Comparison of ENCODE assay signal across 1 fruit fly cellular context in genomic region chr2L:845341-846004, dm6.
A peak's percentile ranks its signal among the peaks of the same experiment; 100 is the strongest.
TF ChIP-seq lines count a peak whose summit lies in the region.

No protein-coding gene starts in this region.

TF ChIP-seq in whole organism, embryonic, 481 proteins besides CTCF, POLR2A, EP300 and RAD21 (continued from another document and continues in another):
- TF ChIP-seq PHDP (tag; optimal IDR thresholded peaks at IDR 0.05; lab: Kevin White, UChicago) (peak; percentile 88), HmgD (GFP tag; optimal IDR thresholded peaks at IDR 0.05; lab: Kevin White, UChicago) (peak; percentile 17), zen2 (GFP tag; IDR thresholded peaks at IDR 0.05; lab: Robert Waterston, UW; ENCODE audit: partially characterized antibody) (no peak), CG2199 (GFP tag; IDR thresholded peaks at IDR 0.05; lab: Robert Waterston, UW) (peak; percentile 65; the same call in 2 of the 3 replicates), CG8359 (GFP tag; optimal IDR thresholded peaks at IDR 0.05; lab: Kevin White, UChicago; ENCODE audit: borderline replicate concordance) (peak; percentile 37), CG2116 (GFP tag; optimal IDR thresholded peaks at IDR 0.05; lab: Kevin White, UChicago) (peak; percentile 21), Sox102F (GFP tag; optimal IDR thresholded peaks at IDR 0.05; lab: Kevin White, UChicago) (peak; percentile 91), CG15073 (GFP tag; optimal IDR thresholded peaks at IDR 0.05; lab: Kevin White, UChicago) (peak; percentile 8), shn (GFP tag; optimal IDR thresholded peaks at IDR 0.05; lab: Kevin White, UChicago) (peak; percentile 85), B-H1 (GFP tag; IDR thresholded peaks at IDR 0.05; lab: Robert Waterston, UW) (peak; percentile 85), GATAe (GFP tag; conservative IDR thresholded peaks at IDR 0.05; lab: Robert Waterston, UW) (0 out of 2 replicates have a peak, but pooled peaks have one; percentile 23), CG12299 (tag; optimal IDR thresholded peaks at IDR 0.05; lab: Kevin White, UChicago) (peak; percentile 41), Nf-YB (GFP tag; optimal IDR thresholded peaks at IDR 0.05; lab: Kevin White, UChicago) (peak; percentile 73), Meics (GFP tag; optimal IDR thresholded peaks at IDR 0.05; lab: Kevin White, UChicago) (peak; percentile 90), CG17802 (tag; optimal IDR thresholded peaks at IDR 0.05; lab: Kevin White, UChicago) (peak; percentile 69), CG11504 (tag; optimal IDR thresholded peaks at IDR 0.05; lab: Kevin White, UChicago) (peak; percentile 88), vfl (GFP tag; optimal IDR thresholded peaks at IDR 0.05; lab: Kevin White, UChicago) (peak; percentile 54), aop (GFP tag; IDR thresholded peaks at IDR 0.05; lab: Robert Waterston, UW) (peak; percentile 67; the same call in 1 of the 2 replicates), so (GFP tag; IDR thresholded peaks at IDR 0.05; lab: Robert Waterston, UW) (peak; percentile 91), cato (GFP tag; optimal IDR thresholded peaks at IDR 0.05; lab: Kevin White, UChicago; ENCODE audit: borderline replicate concordance) (peak; percentile 48), CG2889 (GFP tag; IDR thresholded peaks at IDR 0.05; lab: Robert Waterston, UW) (peak; percentile 84), Xrp1 (GFP tag; IDR thresholded peaks at IDR 0.05; lab: Robert Waterston, UW) (peak; percentile 89), CG1832 (GFP tag; optimal IDR thresholded peaks at IDR 0.05; lab: Kevin White, UChicago) (no peak), sens-2 (GFP tag; IDR thresholded peaks at IDR 0.05; lab: Robert Waterston, UW) (peak; percentile 87), CG34422 (GFP tag; IDR thresholded peaks at IDR 0.05; lab: Robert Waterston, UW) (peak; percentile 90), Optix (GFP tag; IDR thresholded peaks at IDR 0.05; lab: Robert Waterston, UW) (peak; percentile 88), abd-A (tag; optimal IDR thresholded peaks at IDR 0.05; lab: Kevin White, UChicago) (peak; percentile 54), Xbp1 (GFP tag; optimal IDR thresholded peaks at IDR 0.05; lab: Kevin White, UChicago) (peak; percentile 90), cwo (GFP tag; optimal IDR thresholded peaks at IDR 0.05; lab: Kevin White, UChicago) (peak; percentile 83), NC2α (GFP tag; optimal IDR thresholded peaks at IDR 0.05; lab: Kevin White, UChicago) (peak; percentile 66), nom (GFP tag; optimal IDR thresholded peaks at IDR 0.05; lab: Kevin White, UChicago) (no peak), CG17328 (GFP tag; IDR thresholded peaks at IDR 0.05; lab: Robert Waterston, UW) (peak; percentile 84), CG4282 (GFP tag; optimal IDR thresholded peaks at IDR 0.05; lab: Kevin White, UChicago) (peak; percentile 21), CG8290 (GFP tag; optimal IDR thresholded peaks at IDR 0.05; lab: Kevin White, UChicago) (peak; percentile 57), CG8290 (tag; optimal IDR thresholded peaks at IDR 0.05; lab: Kevin White, UChicago) (peak in 1 of 2 experiments; percentile 97), CG8388 (GFP tag; optimal IDR thresholded peaks at IDR 0.05; lab: Kevin White, UChicago) (peak; percentile 73), sima (GFP tag; optimal IDR thresholded peaks at IDR 0.05; lab: Kevin White, UChicago) (peak; percentile 50), crol (GFP tag; IDR thresholded peaks at IDR 0.05; lab: Robert Waterston, UW) (peak; percentile 87), bab2 (GFP tag; optimal IDR thresholded peaks at IDR 0.05; lab: Kevin White, UChicago) (peak; percentile 85), ranshi (GFP tag; IDR thresholded peaks at IDR 0.05; lab: Robert Waterston, UW) (peak; percentile 87), sna (GFP tag; IDR thresholded peaks at IDR 0.05; lab: Robert Waterston, UW; ENCODE audit: partially characterized antibody) (no peak), z (GFP tag; IDR thresholded peaks at IDR 0.05; lab: Robert Waterston, UW) (peak; percentile 71; the same call in 2 of the 3 replicates), B-H2 (GFP tag; optimal IDR thresholded peaks at IDR 0.05; lab: Kevin White, UChicago) (peak; percentile 72), Chrac-16 (GFP tag; optimal IDR thresholded peaks at IDR 0.05; lab: Kevin White, UChicago) (peak; percentile 72), ab (GFP tag; optimal IDR thresholded peaks at IDR 0.05; lab: Kevin White, UChicago) (peak; percentile 58), bsh (GFP tag; optimal IDR thresholded peaks at IDR 0.05; lab: Kevin White, UChicago) (peak; percentile 67 to 87), dati (GFP tag; IDR thresholded peaks at IDR 0.05; lab: Robert Waterston, UW) (peak; percentile 84), CG6765 (GFP tag; optimal IDR thresholded peaks at IDR 0.05; lab: Kevin White, UChicago) (peak; percentile 83), Hr39 (optimal IDR thresholded peaks at IDR 0.05; lab: Kevin White, UChicago) (no peak), schlank (tag; optimal IDR thresholded peaks at IDR 0.05; lab: Kevin White, UChicago) (peak; percentile 79), MTF-1 (GFP tag; optimal IDR thresholded peaks at IDR 0.05; lab: Kevin White, UChicago; ENCODE audit: borderline replicate concordance) (peak; percentile 76), HmgZ (tag; optimal IDR thresholded peaks at IDR 0.05; lab: Kevin White, UChicago) (peak; percentile 83), CG6654 (GFP tag; optimal IDR thresholded peaks at IDR 0.05; lab: Kevin White, UChicago) (peak; percentile 58), CG18764 (GFP tag; optimal IDR thresholded peaks at IDR 0.05; lab: Kevin White, UChicago) (peak; percentile 81), CG10565 (GFP tag; optimal IDR thresholded peaks at IDR 0.05; lab: Kevin White, UChicago) (peak; percentile 17), chif (GFP tag; optimal IDR thresholded peaks at IDR 0.05; lab: Kevin White, UChicago) (peak; percentile 85 to 87), CG11723 (GFP tag; optimal IDR thresholded peaks at IDR 0.05; lab: Kevin White, UChicago) (peak; percentile 72), pho (GFP tag; optimal IDR thresholded peaks at IDR 0.05; lab: Kevin White, UChicago) (peak; percentile 85), CG13775 (GFP tag; optimal IDR thresholded peaks at IDR 0.05; lab: Kevin White, UChicago) (peak; percentile 59), E2f1 (GFP tag; IDR thresholded peaks at IDR 0.05; lab: Robert Waterston, UW) (peak; percentile 89), Vsx1 (GFP tag; optimal IDR thresholded peaks at IDR 0.05; lab: Kevin White, UChicago) (peak; percentile 66), Elba2 (GFP tag; optimal IDR thresholded peaks at IDR 0.05; lab: Kevin White, UChicago) (no peak), CG14667 (GFP tag; IDR thresholded peaks at IDR 0.05; lab: Robert Waterston, UW) (peak; percentile 88), CG11696 (GFP tag; IDR thresholded peaks at IDR 0.05; lab: Robert Waterston, UW) (peak; percentile 75), h (optimal IDR thresholded peaks at IDR 0.05; lab: Kevin White, UChicago) (no peak), gro (GFP tag; optimal IDR thresholded peaks at IDR 0.05; lab: Kevin White, UChicago) (peak; percentile 69), lbe (GFP tag; optimal IDR thresholded peaks at IDR 0.05; lab: Kevin White, UChicago) (peak; percentile 26), CG15479 (GFP tag; optimal IDR thresholded peaks at IDR 0.05; lab: Kevin White, UChicago) (no peak), unc-4 (GFP tag; IDR thresholded peaks at IDR 0.05; lab: Robert Waterston, UW; ENCODE audit: partially characterized antibody) (no peak), CG3995 (GFP tag; optimal IDR thresholded peaks at IDR 0.05; lab: Kevin White, UChicago) (peak; percentile 31), gem (tag; optimal IDR thresholded peaks at IDR 0.05; lab: Kevin White, UChicago) (peak; percentile 91), TFAM (GFP tag; optimal IDR thresholded peaks at IDR 0.05; lab: Kevin White, UChicago) (no peak), sug (tag; optimal IDR thresholded peaks at IDR 0.05; lab: Kevin White, UChicago) (peak; percentile 75), CG2875 (GFP tag; optimal IDR thresholded peaks at IDR 0.05; lab: Kevin White, UChicago) (peak; percentile 86), CG3847 (GFP tag; IDR thresholded peaks at IDR 0.05; lab: Robert Waterston, UW) (peak; percentile 83), CG13424 (tag; optimal IDR thresholded peaks at IDR 0.05; lab: Kevin White, UChicago) (peak; percentile 91), CG2678 (tag; optimal IDR thresholded peaks at IDR 0.05; lab: Kevin White, UChicago) (peak; percentile 92), eve (GFP tag; optimal IDR thresholded peaks at IDR 0.05; lab: Kevin White, UChicago) (no peak), Dbx (GFP tag; IDR thresholded peaks at IDR 0.05; lab: Robert Waterston, UW) (peak; percentile 92), CG30020 (tag; optimal IDR thresholded peaks at IDR 0.05; lab: Kevin White, UChicago) (peak; percentile 2), CG10543 (GFP tag; optimal IDR thresholded peaks at IDR 0.05; lab: Kevin White, UChicago) (peak; percentile 62), CG15269 (tag; optimal IDR thresholded peaks at IDR 0.05; lab: Kevin White, UChicago) (peak; percentile 90), caup (GFP tag; optimal IDR thresholded peaks at IDR 0.05; lab: Kevin White, UChicago; ENCODE audit: severe bottlenecking) (peak; percentile 82), Six4 (GFP tag; optimal IDR thresholded peaks at IDR 0.05; lab: Kevin White, UChicago) (peak; percentile 80), bbx (GFP tag; IDR thresholded peaks at IDR 0.05; lab: Robert Waterston, UW; ENCODE audit: partially characterized antibody) (no peak), wdn (GFP tag; IDR thresholded peaks at IDR 0.05; lab: Robert Waterston, UW) (peak; percentile 81), CG18619 (GFP tag; optimal IDR thresholded peaks at IDR 0.05; lab: Kevin White, UChicago) (peak; percentile 78), Dek (tag; optimal IDR thresholded peaks at IDR 0.05; lab: Kevin White, UChicago) (peak; percentile 84), Pdp1 (GFP tag; optimal IDR thresholded peaks at IDR 0.05; lab: Kevin White, UChicago) (peak; percentile 79 to 87), gcm (GFP tag; optimal IDR thresholded peaks at IDR 0.05; lab: Kevin White, UChicago) (peak; percentile 72), Kr (GFP tag; optimal IDR thresholded peaks at IDR 0.05; lab: Kevin White, UChicago) (no peak), CG16813 (GFP tag; IDR thresholded peaks at IDR 0.05; lab: Robert Waterston, UW; ENCODE audit: partially characterized antibody) (no peak), CG5180 (GFP tag; optimal IDR thresholded peaks at IDR 0.05; lab: Kevin White, UChicago) (peak; percentile 77), CG1024 (GFP tag; IDR thresholded peaks at IDR 0.05; lab: Robert Waterston, UW) (peak; percentile 78), ato (GFP tag; IDR thresholded peaks at IDR 0.05; lab: Robert Waterston, UW; ENCODE audit: partially characterized antibody) (no peak), Ptx1 (GFP tag; IDR thresholded peaks at IDR 0.05; lab: Robert Waterston, UW) (peak; percentile 93), Bteb2 (GFP tag; optimal IDR thresholded peaks at IDR 0.05; lab: Kevin White, UChicago) (peak; percentile 85), trh (GFP tag; optimal IDR thresholded peaks at IDR 0.05; lab: Kevin White, UChicago) (peak; percentile 51), CG13123 (GFP tag; optimal IDR thresholded peaks at IDR 0.05; lab: Kevin White, UChicago) (peak; percentile 71), CG5245 (GFP tag; optimal IDR thresholded peaks at IDR 0.05; lab: Kevin White, UChicago) (peak; percentile 71), mld (GFP tag; IDR thresholded peaks at IDR 0.05; lab: Robert Waterston, UW; ENCODE audit: partially characterized antibody) (no peak), Drgx (GFP tag; IDR thresholded peaks at IDR 0.05; lab: Robert Waterston, UW) (peak; percentile 90), CG9609 (GFP tag; optimal IDR thresholded peaks at IDR 0.05; lab: Kevin White, UChicago) (peak; percentile 88), gce (GFP tag; IDR thresholded peaks at IDR 0.05; lab: Robert Waterston, UW) (peak; percentile 69; the same call in 1 of the 3 replicates), Atf-2 (GFP tag; optimal IDR thresholded peaks at IDR 0.05; lab: Kevin White, UChicago) (peak; percentile 80), Lhr (GFP tag; optimal IDR thresholded peaks at IDR 0.05; lab: Kevin White, UChicago) (peak; percentile 7), Taf1 (GFP tag; IDR thresholded peaks at IDR 0.05; lab: Robert Waterston, UW) (peak; percentile 76), CG17829 (tag; optimal IDR thresholded peaks at IDR 0.05; lab: Kevin White, UChicago) (peak; percentile 83), CG4854 (GFP tag; optimal IDR thresholded peaks at IDR 0.05; lab: Kevin White, UChicago) (peak; percentile 75), sd (tag; optimal IDR thresholded peaks at IDR 0.05; lab: Kevin White, UChicago) (peak; percentile 57), scrt (GFP tag; optimal IDR thresholded peaks at IDR 0.05; lab: Kevin White, UChicago) (peak; percentile 83), H2.0 (GFP tag; IDR thresholded peaks at IDR 0.05; lab: Robert Waterston, UW) (peak; percentile 92), Bgb (GFP tag; IDR thresholded peaks at IDR 0.05; lab: Robert Waterston, UW; ENCODE audit: partially characterized antibody) (no peak), CG7357 (GFP tag; IDR thresholded peaks at IDR 0.05; lab: Robert Waterston, UW) (peak; percentile 75), D19A (tag; optimal IDR thresholded peaks at IDR 0.05; lab: Kevin White, UChicago) (peak; percentile 72), CG7372 (GFP tag; IDR thresholded peaks at IDR 0.05; lab: Robert Waterston, UW) (peak; percentile 87), inv (GFP tag; IDR thresholded peaks at IDR 0.05; lab: Robert Waterston, UW; ENCODE audit: partially characterized antibody) (no peak), Tbp (GFP tag; optimal IDR thresholded peaks at IDR 0.05; lab: Kevin White, UChicago) (no peak), CG8281 (tag; optimal IDR thresholded peaks at IDR 0.05; lab: Kevin White, UChicago) (peak; percentile 70), Max (GFP tag; optimal IDR thresholded peaks at IDR 0.05; lab: Kevin White, UChicago) (peak; percentile 62), CG14441 (GFP tag; IDR thresholded peaks at IDR 0.05; lab: Robert Waterston, UW) (peak; percentile 89), CG12236 (GFP tag; optimal IDR thresholded peaks at IDR 0.05; lab: Kevin White, UChicago) (peak; percentile 60), Usf (GFP tag; optimal IDR thresholded peaks at IDR 0.05; lab: Kevin White, UChicago) (peak; percentile 33), dm (GFP tag; optimal IDR thresholded peaks at IDR 0.05; lab: Kevin White, UChicago) (peak; percentile 80), CG7745 (tag; optimal IDR thresholded peaks at IDR 0.05; lab: Kevin White, UChicago) (no peak), Poxn (GFP tag; IDR thresholded peaks at IDR 0.05; lab: Robert Waterston, UW) (peak; percentile 64; the same call in 1 of the 2 replicates), bigmax (GFP tag; optimal IDR thresholded peaks at IDR 0.05; lab: Kevin White, UChicago) (no peak), CG3726 (GFP tag; IDR thresholded peaks at IDR 0.05; lab: Robert Waterston, UW) (peak; percentile 67; the same call in 2 of the 3 replicates), CG11085 (GFP tag; IDR thresholded peaks at IDR 0.05; lab: Robert Waterston, UW) (peak; percentile 76)
